Worm (Caenorhabditis elegans) whole organism, L1 larva: ENCODE data around the gene ceh-31.
A peak's percentile ranks its signal among the peaks of the same experiment; 100 is the strongest.

Experiments
- C34B4.2 ChIP-seq: sonication (generic microtip); optimal IDR thresholded peaks from 2 replicates; lab custom pipeline; 2017; ENCODE audit warnings: mild to moderate bottlenecking, missing genetic modification characterization, missing compliant biosample characterization
- Y116A8C.19 ChIP-seq: sonication (generic microtip); optimal IDR thresholded peaks from 2 replicates; lab custom pipeline; 2016; ENCODE audit warnings: missing compliant biosample characterization, missing genetic modification characterization, borderline replicate concordance
- aha-1 ChIP-seq: fragments of 150-350 bp; optimal IDR thresholded peaks from 2 replicates; lab custom pipeline; 2014; ENCODE audit warnings: missing biosample characterization, missing genetic modification characterization
- alr-1 ChIP-seq: fragments of 200-800 bp; sonication (Bioruptor generic); optimal IDR thresholded peaks from 2 replicates; lab custom pipeline; 2018; ENCODE audit warnings: borderline replicate concordance, mild to moderate bottlenecking, missing genetic modification characterization, missing compliant biosample characterization
- ama-1 ChIP-seq: fragments of 150-350 bp; optimal IDR thresholded peaks from 2 replicates; lab custom pipeline; 2014
- blmp-1 ChIP-seq: fragments of 150-350 bp; optimal IDR thresholded peaks from 2 replicates; lab custom pipeline; 2014; ENCODE audit warnings: missing biosample characterization, missing genetic modification characterization
- ceh-63 ChIP-seq: fragments of 200-800 bp; sonication (Bioruptor generic); optimal IDR thresholded peaks from 2 replicates; lab custom pipeline; 2018; ENCODE audit warnings: mild to moderate bottlenecking, missing genetic modification characterization, missing compliant biosample characterization
- ceh-82 ChIP-seq, 3 experiments: fragments of 150-350 bp in 1 of 3; sonication (generic microtip) in 2 of 3; optimal IDR thresholded peaks; 2 replicates each; lab custom pipeline; 2014 to 2017; ENCODE audit warnings: missing biosample characterization in 3 of 3, missing genetic modification characterization in 3 of 3
- ceh-90 ChIP-seq: sonication (generic microtip); optimal IDR thresholded peaks from 2 replicates; lab custom pipeline; 2016; ENCODE audit warnings: missing genetic modification characterization, missing compliant biosample characterization
- ces-1 ChIP-seq: fragments of 150-350 bp; optimal IDR thresholded peaks from 2 replicates; lab custom pipeline; 2014; ENCODE audit warnings: missing biosample characterization, missing genetic modification reagents, missing genetic modification characterization
- dsc-1 ChIP-seq: sonication (generic microtip); optimal IDR thresholded peaks from 2 replicates; lab custom pipeline; 2016; ENCODE audit warnings: mild to moderate bottlenecking, missing genetic modification characterization, missing compliant biosample characterization
- efl-1 ChIP-seq, 4 experiments: fragments of 150-350 bp; optimal IDR thresholded peaks in 3 of 4; peaks in 1 of 4; 1 replicate in 1 of 4; 2 replicates in 3 of 4; lab custom pipeline; 2014; ENCODE audit warnings: missing biosample characterization in 2 of 4, missing genetic modification characterization in 2 of 4, missing genetic modification reagents in 2 of 4
- efl-3 ChIP-seq: fragments of 200-800 bp; sonication (Bioruptor generic); optimal IDR thresholded peaks from 2 replicates; lab custom pipeline; 2018; ENCODE audit warnings: mild to moderate bottlenecking, missing genetic modification characterization, missing compliant biosample characterization
- egl-13 ChIP-seq: sonication (generic microtip); optimal IDR thresholded peaks from 2 replicates; lab custom pipeline; 2016; ENCODE audit warnings: missing genotype, missing genetic modification reagents, missing genetic modification characterization, missing compliant biosample characterization
- egl-27 ChIP-seq, 2 experiments: fragments of 150-350 bp in 1 of 2; sonication (generic microtip); optimal IDR thresholded peaks; 3 replicates each; lab custom pipeline; 2017 to 2018; ENCODE audit warnings: missing biosample characterization in 2 of 2, missing genetic modification characterization in 2 of 2, missing genetic modification reagents in 2 of 2
- elt-3 ChIP-seq, 6 experiments: fragments of 150-350 bp in 1 of 6; sonication (generic microtip); optimal IDR thresholded peaks; 2 replicates each; lab custom pipeline; 2017 to 2018; ENCODE audit warnings: missing biosample characterization in 6 of 6, missing genetic modification characterization in 6 of 6, inconsistent platforms in 1 of 6
- hlh-17 ChIP-seq: fragments of 200-800 bp; sonication (Bioruptor generic); optimal IDR thresholded peaks from 2 replicates; lab custom pipeline; 2018; ENCODE audit warnings: missing genetic modification characterization, mild to moderate bottlenecking, missing compliant biosample characterization, moderate library complexity, borderline replicate concordance
- hlh-4 ChIP-seq: sonication (generic microtip); optimal IDR thresholded peaks from 2 replicates; lab custom pipeline; 2016; ENCODE audit warnings: mild to moderate bottlenecking, missing genetic modification characterization, missing compliant biosample characterization
- hpl-2 ChIP-seq: fragments of 150-350 bp; optimal IDR thresholded peaks from 2 replicates; lab custom pipeline; 2014; ENCODE audit warnings: missing biosample characterization, missing genetic modification reagents, missing genetic modification characterization
- jun-1 ChIP-seq: fragments of 150-350 bp; optimal IDR thresholded peaks from 2 replicates; lab custom pipeline; 2014; ENCODE audit warnings: missing biosample characterization, missing genetic modification reagents, missing genetic modification characterization
- lin-13 ChIP-seq: fragments of 150-350 bp; optimal IDR thresholded peaks from 2 replicates; lab custom pipeline; 2014; ENCODE audit warnings: missing biosample characterization, missing genetic modification reagents, missing genetic modification characterization
- lin-15B ChIP-seq: fragments of 150-350 bp; sonication (generic microtip); optimal IDR thresholded peaks from 3 replicates; lab custom pipeline; 2014; ENCODE audit warnings: missing biosample characterization, missing genetic modification characterization
- lin-35 ChIP-seq, 2 experiments: fragments of 150-350 bp; optimal IDR thresholded peaks; 2 replicates each; lab custom pipeline; 2014; ENCODE audit warnings: missing biosample characterization in 2 of 2, missing genetic modification characterization in 2 of 2, missing genetic modification reagents in 2 of 2
- lin-39 ChIP-seq: fragments of 150-350 bp; optimal IDR thresholded peaks from 2 replicates; lab custom pipeline; 2014; ENCODE audit warnings: missing biosample characterization, missing genetic modification reagents, missing genetic modification characterization
- lir-3 ChIP-seq: sonication (generic microtip); optimal IDR thresholded peaks from 2 replicates; lab custom pipeline; 2016; ENCODE audit warnings: mild to moderate bottlenecking, missing genetic modification characterization, moderate library complexity, missing compliant biosample characterization; ENCODE audit not compliant: poor library complexity
- lsy-2 ChIP-seq, 2 experiments: fragments of 150-350 bp; optimal IDR thresholded peaks; 2 replicates each; lab custom pipeline; 2014; ENCODE audit warnings: missing biosample characterization in 2 of 2, missing genetic modification characterization in 2 of 2
- mef-2 ChIP-seq: fragments of 150-350 bp; optimal IDR thresholded peaks from 2 replicates; lab custom pipeline; 2014; ENCODE audit warnings: missing biosample characterization, missing genetic modification characterization
- mep-1 ChIP-seq: fragments of 150-350 bp; optimal IDR thresholded peaks from 2 replicates; lab custom pipeline; 2014; ENCODE audit warnings: missing biosample characterization, missing genetic modification characterization
- nhr-28 ChIP-seq: fragments of 150-350 bp; optimal IDR thresholded peaks from 2 replicates; lab custom pipeline; 2014; ENCODE audit warnings: missing biosample characterization, missing genetic modification characterization
- nhr-47 ChIP-seq: sonication (generic microtip); optimal IDR thresholded peaks from 2 replicates; lab custom pipeline; 2016; ENCODE audit warnings: mild to moderate bottlenecking, missing genetic modification characterization, moderate library complexity, missing compliant biosample characterization
- nhr-77 ChIP-seq: fragments of 150-350 bp; optimal IDR thresholded peaks from 2 replicates; lab custom pipeline; 2014; ENCODE audit warnings: missing biosample characterization, missing genetic modification characterization
- nhr-84 ChIP-seq: sonication (generic microtip); optimal IDR thresholded peaks from 2 replicates; lab custom pipeline; 2017; ENCODE audit warnings: missing biosample characterization, missing genetic modification characterization
- nhr-85 ChIP-seq: sonication (generic microtip); peaks from one replicate; lab custom pipeline; 2016; ENCODE audit warnings: missing genetic modification characterization, inconsistent platforms, missing compliant biosample characterization
- pag-3 ChIP-seq: sonication (generic microtip); optimal IDR thresholded peaks from 2 replicates; lab custom pipeline; 2017; ENCODE audit warnings: missing genetic modification characterization, mild to moderate bottlenecking, missing compliant biosample characterization, antibody characterized with exemption, borderline replicate concordance; ENCODE audit not compliant: insufficient read depth
- pax-3 ChIP-seq: fragments of 200-800 bp; sonication (Bioruptor generic); optimal IDR thresholded peaks from 2 replicates; lab custom pipeline; 2018; ENCODE audit warnings: mild to moderate bottlenecking, missing genetic modification characterization, moderate library complexity, missing compliant biosample characterization
- rnt-1 ChIP-seq: sonication (generic microtip); optimal IDR thresholded peaks from 2 replicates; lab custom pipeline; 2016; ENCODE audit warnings: mild to moderate bottlenecking, missing genetic modification characterization, moderate library complexity, missing compliant biosample characterization
- snpc-4 ChIP-seq: fragments of 150-350 bp; optimal IDR thresholded peaks from 2 replicates; lab custom pipeline; 2014; ENCODE audit warnings: missing biosample characterization, missing genetic modification characterization
- sox-4 ChIP-seq: sonication (generic microtip); optimal IDR thresholded peaks from 2 replicates; lab custom pipeline; 2016; ENCODE audit warnings: missing genetic modification characterization, missing compliant biosample characterization
- tlp-1 ChIP-seq: fragments of 150-350 bp; optimal IDR thresholded peaks from 2 replicates; lab custom pipeline; 2014; ENCODE audit warnings: missing biosample characterization, missing genetic modification characterization
- unc-30 ChIP-seq: sonication (generic microtip); optimal IDR thresholded peaks from 2 replicates; lab custom pipeline; 2017; ENCODE audit warnings: missing biosample characterization, missing genetic modification characterization
- unc-98 ChIP-seq: fragments of 200-800 bp; sonication (Bioruptor generic); IDR thresholded peaks from 2 replicates; pipeline ENCODE4 v1.3.6; 2022; ENCODE audit warnings: missing genetic modification characterization, missing compliant biosample characterization
- vab-15 ChIP-seq: sonication (generic microtip); optimal IDR thresholded peaks from 2 replicates; lab custom pipeline; 2017; ENCODE audit warnings: missing genotype, mild to moderate bottlenecking, missing genetic modification characterization, missing compliant biosample characterization
- zag-1 ChIP-seq: fragments of 150-350 bp; optimal IDR thresholded peaks from 2 replicates; lab custom pipeline; 2014; ENCODE audit warnings: missing biosample characterization, missing genetic modification characterization
- ztf-4 ChIP-seq: fragments of 150-350 bp; optimal IDR thresholded peaks from 2 replicates; lab custom pipeline; 2014; ENCODE audit warnings: missing biosample characterization, missing genetic modification characterization

The ceh-31 gene

ce11 chrX:3070322-3070721, at the start of gene ceh-31:
Gene ceh-31 (minus strand): TSS chrX:3070422.
- TF ChIP-seq lin-13, result no peak
- no peak for TF ChIP-seq hlh-17 (GFP tag; lab: Kevin White, UChicago)
- no peak for TF ChIP-seq jun-1 (tag; lab: Kevin White, UChicago)
- no peak for TF ChIP-seq hpl-2 (GFP tag; lab: Kevin White, UChicago)
- no peak for TF ChIP-seq lin-15B (tag; lab: Kevin White, UChicago)
- TF ChIP-seq mef-2 (tag; lab: Kevin White, UChicago), result no peak
- no peak for TF ChIP-seq vab-15 (tag; lab: Kevin White, UChicago)
- no peak for TF ChIP-seq egl-27 (tag; optimal IDR thresholded peaks at IDR 0.05; lab: Kevin White, UChicago)
- TF ChIP-seq Y116A8C.19 (tag; lab: Kevin White, UChicago), result no peak
- no peak for TF ChIP-seq snpc-4 (tag; lab: Kevin White, UChicago)
- TF ChIP-seq nhr-47, result no peak
- TF ChIP-seq ceh-90 (tag; lab: Kevin White, UChicago), result no peak
- TF ChIP-seq efl-3 (GFP tag; lab: Kevin White, UChicago), result no peak
- no peak for TF ChIP-seq mep-1

DNA sequence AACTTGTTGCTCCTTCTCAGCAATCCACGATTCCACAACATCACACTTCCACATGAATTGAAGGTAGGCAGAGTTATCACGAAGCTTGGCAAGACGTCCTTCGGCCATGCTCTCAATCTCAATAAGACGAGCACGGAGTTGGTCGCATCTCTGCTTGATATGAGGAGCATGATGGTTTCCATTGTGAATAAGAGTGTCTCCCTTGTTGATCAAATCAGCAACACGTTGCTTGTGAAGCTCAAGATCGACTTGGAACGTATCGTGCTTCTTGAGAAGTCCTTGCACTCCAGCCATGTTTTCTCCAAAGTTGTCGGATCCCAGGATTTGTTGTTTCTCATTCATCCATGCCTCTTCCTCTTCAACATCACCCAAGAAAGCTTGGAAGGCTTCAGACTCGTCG, 49.4 kb upstream of the ceh-31 start:
- TF ChIP-seq tlp-1 (tag; lab: Kevin White, UChicago), result no peak
- no peak for TF ChIP-seq elt-3 (tag; optimal IDR thresholded peaks at IDR 0.05; lab: Kevin White, UChicago)
- no peak for TF ChIP-seq nhr-47
- no peak for TF ChIP-seq nhr-28 (tag; lab: Kevin White, UChicago)
- no peak for TF ChIP-seq egl-13
- no peak for TF ChIP-seq lin-39
- TF ChIP-seq lsy-2 (tag; optimal IDR thresholded peaks at IDR 0.05; lab: Kevin White, UChicago), result no peak
- TF ChIP-seq blmp-1 (tag; lab: Kevin White, UChicago), result no peak
- no peak for TF ChIP-seq egl-27 (tag; optimal IDR thresholded peaks at IDR 0.05; lab: Kevin White, UChicago)
- TF ChIP-seq ceh-90 (tag; lab: Kevin White, UChicago), result no peak
- TF ChIP-seq ztf-4 (tag; lab: Kevin White, UChicago), result no peak
- TF ChIP-seq pag-3, result no peak
- TF ChIP-seq snpc-4 (tag; lab: Kevin White, UChicago), result no peak
- TF ChIP-seq sox-4 (tag; lab: Kevin White, UChicago), result no peak
- no peak for TF ChIP-seq zag-1 (tag; lab: Kevin White, UChicago)
- TF ChIP-seq alr-1 (tag; lab: Kevin White, UChicago), result no peak
- TF ChIP-seq nhr-84 (tag; lab: Kevin White, UChicago), result no peak
- TF ChIP-seq unc-98 (GFP tag; lab: Robert Waterston, UW), result no peak
- no peak for TF ChIP-seq hlh-4 (tag; lab: Kevin White, UChicago)
- no peak for TF ChIP-seq nhr-85 (tag; lab: Kevin White, UChicago)

- TF ChIP-seq jun-1 (tag; lab: Kevin White, UChicago) (no peak), lir-3 (tag; lab: Kevin White, UChicago) (no peak), mef-2 (tag; lab: Kevin White, UChicago) (no peak), ceh-82 (tag; optimal IDR thresholded peaks at IDR 0.05; lab: Kevin White, UChicago) (no peak), efl-1 (optimal IDR thresholded peaks at IDR 0.05; lab: Kevin White, UChicago) (no peak), efl-1 (GFP tag; optimal IDR thresholded peaks at IDR 0.05 in 1 of 2; lab: Kevin White, UChicago) (peak in 1 of 2 experiments; percentile 76), dsc-1 (tag; lab: Kevin White, UChicago) (no peak)
These were observed 48.5 kb upstream of the ceh-31 start for ce11 chrX:3118596-3119287.

DNA sequence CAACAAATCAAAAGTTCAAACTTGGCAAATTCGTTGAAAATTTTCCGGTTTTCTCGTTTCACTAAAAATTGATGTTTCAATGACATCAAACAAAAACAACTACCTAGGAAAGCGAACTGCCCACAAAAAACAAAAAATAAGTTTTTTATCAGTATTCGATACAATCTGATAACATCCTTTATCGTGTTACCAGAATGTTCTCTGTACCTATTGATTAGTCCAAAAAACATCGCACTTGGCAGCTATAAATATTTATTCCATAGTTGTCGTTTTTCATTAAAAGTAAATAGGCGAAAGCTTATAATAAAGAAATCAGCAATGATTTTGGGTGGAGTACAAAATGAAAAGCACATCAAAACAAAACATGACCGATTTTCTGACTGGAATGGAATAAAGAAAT, 47.0 kb upstream of the ceh-31 start:
- TF ChIP-seq blmp-1 (tag; lab: Kevin White, UChicago), result no peak
- TF ChIP-seq unc-30 (tag; lab: Kevin White, UChicago), result no peak
- no peak for TF ChIP-seq ces-1 (GFP tag; lab: Kevin White, UChicago)
- peak; percentile 38 for TF ChIP-seq ama-1 (lab: Kevin White, UChicago)
- TF ChIP-seq sox-4 (tag; lab: Kevin White, UChicago), result no peak
- no peak for TF ChIP-seq Y116A8C.19 (tag; lab: Kevin White, UChicago)
- TF ChIP-seq pax-3 (tag; lab: Kevin White, UChicago), result no peak
- no peak for TF ChIP-seq hpl-2 (GFP tag; lab: Kevin White, UChicago)
- no peak for TF ChIP-seq C34B4.2 (tag; lab: Kevin White, UChicago)
- TF ChIP-seq nhr-47, result no peak
- peak in 1 of 2 experiments; percentile 33 for TF ChIP-seq lin-35 (GFP tag; optimal IDR thresholded peaks at IDR 0.05; lab: Kevin White, UChicago)
- TF ChIP-seq rnt-1 (tag; lab: Kevin White, UChicago), result no peak
- TF ChIP-seq jun-1 (tag; lab: Kevin White, UChicago), result no peak
- no peak for TF ChIP-seq ceh-63 (GFP tag; lab: Kevin White, UChicago)
- TF ChIP-seq unc-98 (GFP tag; lab: Robert Waterston, UW), result no peak
- TF ChIP-seq aha-1 (tag; lab: Kevin White, UChicago), result no peak
- TF ChIP-seq lin-13, result no peak
- TF ChIP-seq zag-1 (tag; lab: Kevin White, UChicago), result no peak
- no peak for TF ChIP-seq nhr-77 (tag; lab: Kevin White, UChicago)
